Fruit fly (Drosophila melanogaster): ENCODE results near the gene ogre.

ogre gene

DNA sequence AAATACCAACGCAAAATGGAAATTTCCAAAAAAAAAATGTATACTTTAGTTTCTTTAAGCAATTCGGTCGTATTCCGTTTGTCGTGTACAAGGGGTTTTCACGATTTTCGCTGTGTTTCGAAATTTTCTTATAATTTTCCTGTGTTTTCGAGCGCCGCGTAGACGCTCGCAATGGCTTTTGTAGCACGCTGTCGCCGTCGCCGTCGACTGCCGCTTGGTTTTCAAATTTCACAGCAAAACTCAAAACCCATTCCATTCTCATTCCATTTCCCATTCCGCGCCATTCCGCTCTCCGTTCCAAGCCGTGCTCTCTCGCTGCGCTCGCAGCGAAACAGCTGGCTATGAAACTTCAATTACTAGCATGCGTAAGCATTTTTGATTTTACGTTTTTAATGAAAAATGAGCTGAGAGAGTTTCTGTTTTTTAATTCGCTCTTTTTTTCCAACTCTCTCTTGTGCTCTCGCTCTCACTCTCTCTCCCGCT lies 9.6 kb downstream of the ogre start (continued):
- TF ChIP-seq Usf (GFP tag; optimal IDR thresholded peaks at IDR 0.05) (no peak), Xrp1 (GFP tag; IDR thresholded peaks at IDR 0.05) (no peak), CG12659 (GFP tag; optimal IDR thresholded peaks at IDR 0.05) (no peak), CG18599 (GFP tag; optimal IDR thresholded peaks at IDR 0.05) (peak; percentile 29), ci (GFP tag; IDR thresholded peaks at IDR 0.05) (peak; percentile 63; the same call in 2 of the 3 replicates), CG12391 (tag; optimal IDR thresholded peaks at IDR 0.05) (peak; percentile 9), ftz-f1 (GFP tag; optimal IDR thresholded peaks at IDR 0.05) (no peak), NC2β (GFP tag; optimal IDR thresholded peaks at IDR 0.05) (no peak), sna (GFP tag; IDR thresholded peaks at IDR 0.05; ENCODE audit: partially characterized antibody) (0 out of 2 replicates have a peak, but pooled peaks have one; percentile 58), Jarid2 (GFP tag; optimal IDR thresholded peaks at IDR 0.05) (peak; percentile 71), Dip3 (GFP tag; optimal IDR thresholded peaks at IDR 0.05) (no peak), dimm (GFP tag; IDR thresholded peaks at IDR 0.05) (no peak), CG12744 (GFP tag; optimal IDR thresholded peaks at IDR 0.05) (no peak), CG3726 (GFP tag; IDR thresholded peaks at IDR 0.05) (no peak), ERR (GFP tag; optimal IDR thresholded peaks at IDR 0.05) (no peak), cato (GFP tag; optimal IDR thresholded peaks at IDR 0.05; ENCODE audit: borderline replicate concordance) (no peak), lbe (GFP tag; optimal IDR thresholded peaks at IDR 0.05) (peak; percentile 38), CG33557 (GFP tag; optimal IDR thresholded peaks at IDR 0.05) (no peak), HHEX (GFP tag; optimal IDR thresholded peaks at IDR 0.05) (no peak), CG7928 (GFP tag; optimal IDR thresholded peaks at IDR 0.05) (no peak), eve (GFP tag; optimal IDR thresholded peaks at IDR 0.05) (no peak), CG10979 (tag; optimal IDR thresholded peaks at IDR 0.05) (peak; percentile 8), Mad (GFP tag; optimal IDR thresholded peaks at IDR 0.05) (no peak), CG16813 (GFP tag; IDR thresholded peaks at IDR 0.05; ENCODE audit: partially characterized antibody) (no peak), luna (GFP tag; optimal IDR thresholded peaks at IDR 0.05) (no peak), chinmo (GFP tag; IDR thresholded peaks at IDR 0.05; ENCODE audit: partially characterized antibody) (0 out of 4 replicates have a peak, but pooled peaks have one; percentile 57), az2 (GFP tag; optimal IDR thresholded peaks at IDR 0.05) (no peak), sisA (GFP tag; IDR thresholded peaks at IDR 0.05) (no peak), Dll (GFP tag; IDR thresholded peaks at IDR 0.05; ENCODE audit: partially characterized antibody) (peak; percentile 37; the same call in 1 of the 4 replicates), CG17912 (GFP tag; optimal IDR thresholded peaks at IDR 0.05) (no peak), dpn (GFP tag; optimal IDR thresholded peaks at IDR 0.05) (no peak), pfk (GFP tag; optimal IDR thresholded peaks at IDR 0.05) (peak; percentile 100), Rfx (GFP tag; IDR thresholded peaks at IDR 0.05) (0 out of 2 replicates have a peak, but pooled peaks have one; percentile 5), kni (GFP tag; optimal IDR thresholded peaks at IDR 0.05) (no peak), sima (GFP tag; optimal IDR thresholded peaks at IDR 0.05) (no peak), Atf-2 (GFP tag; optimal IDR thresholded peaks at IDR 0.05) (no peak), prd (optimal IDR thresholded peaks at IDR 0.05) (no peak), prd (GFP tag; IDR thresholded peaks at IDR 0.05) (peak; percentile 23; the same call in 1 of the 3 replicates), fd102C (GFP tag; optimal IDR thresholded peaks at IDR 0.05) (no peak), CG15269 (tag; optimal IDR thresholded peaks at IDR 0.05) (peak; percentile 18), hkb (optimal IDR thresholded peaks at IDR 0.05) (no peak), hkb (GFP tag; IDR thresholded peaks at IDR 0.05) (0 out of 2 replicates have a peak, but pooled peaks have one; percentile 24), CG11504 (tag; optimal IDR thresholded peaks at IDR 0.05) (peak; percentile 2), kah (GFP tag; optimal IDR thresholded peaks at IDR 0.05) (no peak), repo (GFP tag; optimal IDR thresholded peaks at IDR 0.05) (no peak), Atf6 (GFP tag; IDR thresholded peaks at IDR 0.05) (0 out of 2 replicates have a peak, but pooled peaks have one; percentile 22), Dref (GFP tag; IDR thresholded peaks at IDR 0.05) (no peak), CG5245 (GFP tag; optimal IDR thresholded peaks at IDR 0.05) (peak; percentile 15), Med (GFP tag) (peak; percentile 76), CG8290 (GFP tag; optimal IDR thresholded peaks at IDR 0.05) (no peak), CG8290 (tag; optimal IDR thresholded peaks at IDR 0.05) (peak; percentile 24 to 29)

Measured in whole organism, embryonic.